Worm (Caenorhabditis elegans) whole organism, L2 larva: Measurements from ENCODE around the gene T07E3.4.

Experiments
- C34F6.9 ChIP-seq: fragments of 150-350 bp; optimal IDR thresholded peaks from 2 replicates; lab custom pipeline; 2014; ENCODE audit warnings: missing biosample characterization, missing genetic modification characterization
- R02D3.7 ChIP-seq: fragments of 150-350 bp; optimal IDR thresholded peaks from 2 replicates; lab custom pipeline; 2014; ENCODE audit warnings: missing biosample characterization, missing genetic modification characterization
- Y55F3AM.14 ChIP-seq: fragments of 200-800 bp; sonication (Bioruptor generic); optimal IDR thresholded peaks from 2 replicates; lab custom pipeline; 2018; ENCODE audit warnings: mild to moderate bottlenecking, missing genetic modification characterization, missing compliant biosample characterization
- ZK546.5 ChIP-seq: sonication (generic microtip); optimal IDR thresholded peaks from 2 replicates; lab custom pipeline; 2017; ENCODE audit warnings: missing biosample characterization, missing genetic modification characterization
- alr-1 ChIP-seq: fragments of 150-350 bp; optimal IDR thresholded peaks from 2 replicates; lab custom pipeline; 2014; ENCODE audit warnings: missing biosample characterization, missing genetic modification characterization
- ama-1 ChIP-seq: fragments of 150-350 bp; optimal IDR thresholded peaks from 2 replicates; lab custom pipeline; 2018; ENCODE audit warnings: inconsistent platforms
- blmp-1 ChIP-seq: sonication (generic microtip); optimal IDR thresholded peaks from 2 replicates; lab custom pipeline; 2017; ENCODE audit warnings: missing genetic modification characterization, mild to moderate bottlenecking, missing compliant biosample characterization, antibody characterized with exemption, moderate library complexity; ENCODE audit not compliant: insufficient read depth
- ceh-16 ChIP-seq: fragments of 150-350 bp; optimal IDR thresholded peaks from 2 replicates; lab custom pipeline; 2014; ENCODE audit warnings: missing biosample characterization, missing genetic modification characterization
- ceh-82 ChIP-seq: fragments of 150-350 bp; optimal IDR thresholded peaks from 2 replicates; lab custom pipeline; 2014; ENCODE audit warnings: missing biosample characterization, missing genetic modification characterization
- crh-2 ChIP-seq: sonication (generic microtip); optimal IDR thresholded peaks from 2 replicates; lab custom pipeline; 2017; ENCODE audit warnings: missing biosample characterization, missing genetic modification characterization
- fos-1 ChIP-seq: fragments of 150-350 bp; optimal IDR thresholded peaks from 2 replicates; lab custom pipeline; 2014; ENCODE audit warnings: missing biosample characterization, missing genetic modification characterization
- gmeb-1 ChIP-seq: fragments of 150-350 bp; optimal IDR thresholded peaks from 2 replicates; lab custom pipeline; 2014; ENCODE audit warnings: missing biosample characterization, missing genetic modification characterization
- lin-11 ChIP-seq: fragments of 150-350 bp; sonication (generic microtip); optimal IDR thresholded peaks from 2 replicates; lab custom pipeline; 2014; ENCODE audit warnings: missing biosample characterization, missing genetic modification characterization, inconsistent platforms, mixed read lengths
- lin-13 ChIP-seq: fragments of 150-350 bp; optimal IDR thresholded peaks from 2 replicates; lab custom pipeline; 2014; ENCODE audit warnings: missing biosample characterization, missing genetic modification reagents, missing genetic modification characterization
- lin-39 ChIP-seq: fragments of 150-350 bp; optimal IDR thresholded peaks from 2 replicates; lab custom pipeline; 2014; ENCODE audit warnings: missing biosample characterization, missing genetic modification reagents, missing genetic modification characterization
- lsy-2 ChIP-seq, 2 experiments: fragments of 150-350 bp in 1 of 2; sonication (generic microtip) in 1 of 2; optimal IDR thresholded peaks; 2 replicates each; lab custom pipeline; 2014 to 2017; ENCODE audit warnings: missing biosample characterization in 2 of 2, missing genetic modification characterization in 2 of 2
- mab-5 ChIP-seq: fragments of 150-350 bp; optimal IDR thresholded peaks from 2 replicates; lab custom pipeline; 2014; ENCODE audit warnings: missing biosample characterization, missing genetic modification characterization
- mbf-1 ChIP-seq: sonication (generic microtip); optimal IDR thresholded peaks from 2 replicates; lab custom pipeline; 2017; ENCODE audit warnings: missing biosample characterization, missing genetic modification characterization
- mdl-1 ChIP-seq, 2 experiments: fragments of 150-350 bp in 1 of 2; sonication (generic microtip) in 1 of 2; optimal IDR thresholded peaks; 2 replicates each; lab custom pipeline; 2017; ENCODE audit warnings: missing biosample characterization in 2 of 2, missing genetic modification characterization in 2 of 2
- nhr-11 ChIP-seq: fragments of 150-350 bp; optimal IDR thresholded peaks from 2 replicates; lab custom pipeline; 2014; ENCODE audit warnings: missing biosample characterization, missing genetic modification characterization
- nhr-12 ChIP-seq: fragments of 150-350 bp; optimal IDR thresholded peaks from 2 replicates; lab custom pipeline; 2014; ENCODE audit warnings: missing biosample characterization, missing genetic modification characterization
- nhr-129 ChIP-seq: fragments of 150-350 bp; optimal IDR thresholded peaks from 2 replicates; lab custom pipeline; 2014; ENCODE audit warnings: missing biosample characterization, missing genetic modification characterization
- nhr-21 ChIP-seq: fragments of 150-350 bp; optimal IDR thresholded peaks from 2 replicates; lab custom pipeline; 2014; ENCODE audit warnings: missing biosample characterization, missing genetic modification characterization
- nhr-23 ChIP-seq: fragments of 150-350 bp; optimal IDR thresholded peaks from 2 replicates; lab custom pipeline; 2014; ENCODE audit warnings: missing biosample characterization, missing genetic modification reagents, missing genetic modification characterization
- nhr-237 ChIP-seq: fragments of 150-350 bp; optimal IDR thresholded peaks from 2 replicates; lab custom pipeline; 2014; ENCODE audit warnings: missing biosample characterization, missing genetic modification characterization
- nhr-25 ChIP-seq: fragments of 150-350 bp; sonication (generic microtip); optimal IDR thresholded peaks from 3 replicates; lab custom pipeline; 2014; ENCODE audit warnings: missing biosample characterization, missing genetic modification characterization
- nhr-6 ChIP-seq: fragments of 150-350 bp; optimal IDR thresholded peaks from 2 replicates; lab custom pipeline; 2014; ENCODE audit warnings: missing biosample characterization, missing genetic modification characterization
- sem-4 ChIP-seq: fragments of 150-350 bp; optimal IDR thresholded peaks from 2 replicates; lab custom pipeline; 2014; ENCODE audit warnings: missing biosample characterization, missing genetic modification reagents, missing genetic modification characterization
- skn-1 ChIP-seq: sonication (generic microtip); optimal IDR thresholded peaks from 2 replicates; lab custom pipeline; 2017; ENCODE audit warnings: missing biosample characterization, missing genetic modification characterization
- sma-9 ChIP-seq, 2 experiments: fragments of 150-350 bp in 1 of 2; sonication (generic microtip) in 1 of 2; optimal IDR thresholded peaks; 2 replicates each; lab custom pipeline; 2014 to 2016; ENCODE audit warnings: missing genetic modification characterization in 2 of 2, mild to moderate bottlenecking in 1 of 2, missing biosample characterization in 1 of 2, missing compliant biosample characterization in 1 of 2, missing genetic modification reagents in 1 of 2, moderate library complexity in 1 of 2
- snpc-4 ChIP-seq: fragments of 150-350 bp; optimal IDR thresholded peaks from 2 replicates; lab custom pipeline; 2014; ENCODE audit warnings: missing biosample characterization, missing genetic modification characterization
- unc-39 ChIP-seq: fragments of 150-350 bp; optimal IDR thresholded peaks from 2 replicates; lab custom pipeline; 2014; ENCODE audit warnings: missing biosample characterization, missing genetic modification characterization
- unc-55 ChIP-seq: fragments of 150-350 bp; sonication (generic microtip); optimal IDR thresholded peaks from 3 replicates; lab custom pipeline; 2014; ENCODE audit warnings: missing biosample characterization, missing genetic modification reagents, missing genetic modification characterization
- unc-62 ChIP-seq: fragments of 150-350 bp; optimal IDR thresholded peaks from 2 replicates; lab custom pipeline; 2014; ENCODE audit warnings: missing biosample characterization, missing genetic modification reagents, missing genetic modification characterization
- ztf-1 ChIP-seq: fragments of 200-800 bp; sonication (Bioruptor generic); conservative IDR thresholded peaks from 2 replicates; pipeline ENCODE4 v1.3.6; 2022; ENCODE audit warnings: missing genetic modification characterization, missing compliant biosample characterization
- ztf-11 ChIP-seq: sonication (generic microtip); optimal IDR thresholded peaks from 2 replicates; lab custom pipeline; 2017; ENCODE audit warnings: missing biosample characterization, missing genetic modification characterization
- ztf-4 ChIP-seq: fragments of 150-350 bp; optimal IDR thresholded peaks from 2 replicates; lab custom pipeline; 2014; ENCODE audit warnings: missing biosample characterization, missing genetic modification characterization

T07E3.4 gene

DNA sequence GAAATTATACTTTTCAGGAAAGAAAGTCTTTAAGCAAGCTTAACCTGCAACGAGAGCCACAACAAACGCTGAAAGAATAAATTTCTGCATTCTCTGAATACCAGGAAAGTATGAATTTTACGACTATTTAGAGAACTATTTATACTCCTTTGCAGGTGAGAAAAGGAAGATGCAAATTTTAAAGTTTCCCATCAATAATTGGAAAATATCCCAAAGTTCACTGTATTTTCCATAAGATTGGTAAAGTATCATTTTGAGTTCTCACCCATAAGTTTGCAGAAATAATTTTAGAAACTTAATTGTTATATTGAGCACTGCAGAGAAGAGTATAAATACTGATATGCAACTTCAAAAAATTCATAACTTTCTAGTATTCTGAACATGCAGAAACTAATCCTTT is 38.3 kb upstream of the T07E3.4 start, which contains the start of gene clec-158:
TSS of gene clec-158 (minus strand) at position 101 of the 400 bp plus-strand sequence.
- TF ChIP-seq lin-11 (tag; lab: Kevin White, UChicago) = no peak
- no peak for TF ChIP-seq gmeb-1 (tag; lab: Kevin White, UChicago)
- TF ChIP-seq unc-39 (tag; lab: Kevin White, UChicago) = no peak
- TF ChIP-seq ama-1 (lab: Kevin White, UChicago) = no peak
- no peak for TF ChIP-seq nhr-237 (tag; lab: Kevin White, UChicago)
- no peak for TF ChIP-seq ztf-4
- no peak for TF ChIP-seq crh-2
- no peak for TF ChIP-seq snpc-4 (tag; lab: Kevin White, UChicago)
- TF ChIP-seq blmp-1 = no peak
- TF ChIP-seq R02D3.7 (tag; lab: Kevin White, UChicago) = no peak
- no peak for TF ChIP-seq alr-1 (tag; lab: Kevin White, UChicago)
- no peak for TF ChIP-seq Y55F3AM.14 (GFP tag; lab: Kevin White, UChicago)
- no peak for TF ChIP-seq nhr-23 (tag; lab: Kevin White, UChicago)
- TF ChIP-seq mdl-1 (tag; optimal IDR thresholded peaks at IDR 0.05; lab: Kevin White, UChicago) = no peak
- no peak for TF ChIP-seq nhr-21 (tag; lab: Kevin White, UChicago)
- TF ChIP-seq ceh-82 (tag; lab: Kevin White, UChicago) = no peak
- TF ChIP-seq ZK546.5 (tag; lab: Kevin White, UChicago) = no peak
- no peak for TF ChIP-seq lin-39 (tag; lab: Kevin White, UChicago)

DNA sequence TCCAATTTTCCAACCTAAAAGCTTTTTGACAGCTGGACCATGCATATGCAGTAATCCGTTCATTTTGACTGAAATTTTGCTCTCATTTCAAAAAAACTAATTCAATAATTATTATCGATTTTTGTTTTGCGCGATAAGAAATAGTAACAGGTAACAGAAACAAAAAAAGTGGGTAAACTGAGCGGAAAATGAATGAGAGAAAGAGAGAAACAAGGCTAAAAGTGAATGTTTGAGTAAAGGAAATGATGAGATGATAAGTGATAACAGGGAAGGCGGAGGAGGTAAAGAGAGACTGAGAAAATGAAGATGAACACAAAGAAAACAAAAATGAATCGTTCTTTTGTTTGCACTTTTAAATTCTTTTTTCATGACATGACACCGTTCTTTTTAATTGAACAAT is 33.9 kb upstream of the T07E3.4 start, which contains the start of gene sma-3:
TSS of gene sma-3 (minus strand) at position 68 of the 400 bp plus-strand sequence.
- TF ChIP-seq nhr-21 (tag; lab: Kevin White, UChicago) = no peak
- peak; percentile 12 for TF ChIP-seq gmeb-1 (tag; lab: Kevin White, UChicago)
- TF ChIP-seq nhr-237 (tag; lab: Kevin White, UChicago) = no peak
- TF ChIP-seq sem-4 (tag; lab: Kevin White, UChicago) = no peak
- TF ChIP-seq blmp-1 = peak; percentile 86
- no peak for TF ChIP-seq nhr-6 (tag; lab: Kevin White, UChicago)
- peak; percentile 12 for TF ChIP-seq sma-9 (GFP tag; optimal IDR thresholded peaks at IDR 0.05; lab: Kevin White, UChicago)
- no peak for TF ChIP-seq sma-9 (tag; optimal IDR thresholded peaks at IDR 0.05; lab: Kevin White, UChicago)
- TF ChIP-seq unc-55 (GFP tag; lab: Kevin White, UChicago) = no peak
- peak; percentile 1 for TF ChIP-seq nhr-129 (tag; lab: Kevin White, UChicago)
- TF ChIP-seq snpc-4 (tag; lab: Kevin White, UChicago) = no peak
- no peak for TF ChIP-seq unc-39 (tag; lab: Kevin White, UChicago)
- TF ChIP-seq nhr-12 (tag; lab: Kevin White, UChicago) = no peak
- TF ChIP-seq fos-1 (tag; lab: Kevin White, UChicago) = peak; percentile 92
- TF ChIP-seq lsy-2 (tag; optimal IDR thresholded peaks at IDR 0.05; lab: Kevin White, UChicago) = peak in 1 of 2 experiments; percentile 5
- TF ChIP-seq ztf-1 = no peak
- no peak for TF ChIP-seq R02D3.7 (tag; lab: Kevin White, UChicago)
- TF ChIP-seq C34F6.9 = peak; percentile 49
- no peak for TF ChIP-seq nhr-25 (tag; lab: Kevin White, UChicago)
- no peak for TF ChIP-seq lin-13
- peak; percentile 19 for TF ChIP-seq crh-2
- TF ChIP-seq ama-1 (lab: Kevin White, UChicago) = no peak
- no peak for TF ChIP-seq ceh-16
- TF ChIP-seq mdl-1 (tag; optimal IDR thresholded peaks at IDR 0.05; lab: Kevin White, UChicago) = no peak

- TF ChIP-seq nhr-6 (tag; lab: Kevin White, UChicago) = no peak
- TF ChIP-seq nhr-11 = no peak
- TF ChIP-seq gmeb-1 (tag; lab: Kevin White, UChicago) = peak; percentile 83
- TF ChIP-seq C34F6.9 = peak; percentile 66
- TF ChIP-seq nhr-129 (tag; lab: Kevin White, UChicago) = peak; percentile 70
- TF ChIP-seq ztf-11 (tag; lab: Kevin White, UChicago) = no peak
- peak; percentile 17 for TF ChIP-seq lin-13
- peak; percentile 1 to 59 for TF ChIP-seq lsy-2 (tag; optimal IDR thresholded peaks at IDR 0.05; lab: Kevin White, UChicago)
- peak; percentile 8 for TF ChIP-seq crh-2
- TF ChIP-seq mab-5 (tag; lab: Kevin White, UChicago) = no peak
- TF ChIP-seq unc-55 (GFP tag; lab: Kevin White, UChicago) = peak; percentile 64
Observed at ce11 chrIII:6869268-6869667, 28.5 kb upstream of the T07E3.4 start, which contains the start of the genes cra-1 and kbp-1. TSS of gene cra-1 (minus strand) at chrIII:6869460. TSS of gene kbp-1 (plus strand) at chrIII:6869633.

DNA sequence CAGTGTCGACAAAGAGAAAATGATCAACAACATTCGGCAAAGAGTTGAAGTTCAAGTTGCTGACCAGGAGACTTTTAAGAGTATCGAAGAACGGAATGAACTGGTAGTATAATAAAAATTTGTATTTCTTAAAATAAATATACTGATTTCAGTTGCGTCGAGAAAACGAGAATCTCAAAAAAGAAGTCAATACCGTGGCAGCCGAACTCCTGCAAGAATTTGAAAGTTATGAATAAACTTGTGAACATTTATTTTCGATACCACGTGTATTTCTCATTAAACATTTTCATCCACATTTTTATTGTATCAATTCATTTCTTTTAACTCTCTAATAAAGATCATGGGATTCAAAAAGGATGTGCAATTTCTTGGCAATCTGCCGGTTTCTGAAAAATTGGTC is 27.8 kb upstream of the T07E3.4 start, which contains the start of gene K04C2.8:
TSS of gene K04C2.8 (plus strand) at position 301 of the 400 bp plus-strand sequence.
- TF ChIP-seq alr-1 (tag; lab: Kevin White, UChicago) (no peak), mbf-1 (no peak), unc-62 (GFP tag; lab: Kevin White, UChicago) (no peak), nhr-23 (tag; lab: Kevin White, UChicago) (no peak), blmp-1 (no peak), skn-1 (tag; lab: Kevin White, UChicago) (no peak), lin-39 (tag; lab: Kevin White, UChicago) (no peak)
